Fruit fly (Drosophila melanogaster): Measurements from ENCODE around the gene Nnk.

dm6 chr3R:17783144-17783543, 21.9 kb downstream of the Nnk start:
- no peak for TF ChIP-seq CG34406 (GFP tag; optimal IDR thresholded peaks at IDR 0.05)
- TF ChIP-seq Smox (GFP tag; optimal IDR thresholded peaks at IDR 0.05): no peak
- TF ChIP-seq esn (GFP tag; optimal IDR thresholded peaks at IDR 0.05): no peak
- TF ChIP-seq lz (GFP tag; optimal IDR thresholded peaks at IDR 0.05): no peak
- TF ChIP-seq CG11294 (GFP tag; IDR thresholded peaks at IDR 0.05): no peak; the same call in 1 of the 2 replicates
- no peak for TF ChIP-seq pdm3 (GFP tag; optimal IDR thresholded peaks at IDR 0.05)
- TF ChIP-seq CG31627 (GFP tag; optimal IDR thresholded peaks at IDR 0.05): no peak
- no peak for TF ChIP-seq CG6792 (GFP tag; optimal IDR thresholded peaks at IDR 0.05)
- no peak for TF ChIP-seq Eip78C (GFP tag)
- TF ChIP-seq acj6 (GFP tag; optimal IDR thresholded peaks at IDR 0.05): no peak
- TF ChIP-seq achi (GFP tag; optimal IDR thresholded peaks at IDR 0.05): no peak
